Worm (Caenorhabditis elegans) whole organism, L1 larva: ENCODE data around the gene T25B2.1.

Experiments used
- ceh-82 ChIP-seq, 3 experiments: fragments of 150-350 bp in 1 of 3; sonication (generic microtip) in 2 of 3; optimal IDR thresholded peaks; 2 replicates each; lab custom pipeline; 2014 to 2017; ENCODE audit warnings: missing biosample characterization in 3 of 3, missing genetic modification characterization in 3 of 3
- egl-13 ChIP-seq: sonication (generic microtip); optimal IDR thresholded peaks from 2 replicates; lab custom pipeline; 2016; ENCODE audit warnings: missing genotype, missing genetic modification reagents, missing genetic modification characterization, missing compliant biosample characterization
- elt-3 ChIP-seq, 6 experiments: fragments of 150-350 bp in 1 of 6; sonication (generic microtip); optimal IDR thresholded peaks; 2 replicates each; lab custom pipeline; 2017 to 2018; ENCODE audit warnings: missing biosample characterization in 6 of 6, missing genetic modification characterization in 6 of 6, inconsistent platforms in 1 of 6
- lin-35 ChIP-seq, 2 experiments: fragments of 150-350 bp; optimal IDR thresholded peaks; 2 replicates each; lab custom pipeline; 2014; ENCODE audit warnings: missing biosample characterization in 2 of 2, missing genetic modification characterization in 2 of 2, missing genetic modification reagents in 2 of 2
- mdl-1 ChIP-seq, 2 experiments: fragments of 150-350 bp; optimal IDR thresholded peaks; 2 replicates each; lab custom pipeline; 2014 to 2017; ENCODE audit warnings: missing biosample characterization in 2 of 2, missing genetic modification characterization in 2 of 2, inconsistent platforms in 1 of 2
- mep-1 ChIP-seq: fragments of 150-350 bp; optimal IDR thresholded peaks from 2 replicates; lab custom pipeline; 2014; ENCODE audit warnings: missing biosample characterization, missing genetic modification characterization
- nhr-11 ChIP-seq: fragments of 150-350 bp; optimal IDR thresholded peaks from 2 replicates; lab custom pipeline; 2014; ENCODE audit warnings: missing biosample characterization, missing genetic modification characterization
- nhr-85 ChIP-seq: sonication (generic microtip); peaks from one replicate; lab custom pipeline; 2016; ENCODE audit warnings: missing genetic modification characterization, inconsistent platforms, missing compliant biosample characterization
- skn-1 ChIP-seq: fragments of 150-350 bp; optimal IDR thresholded peaks from 2 replicates; lab custom pipeline; 2014; ENCODE audit warnings: missing biosample characterization, missing genetic modification characterization
- snpc-4 ChIP-seq: fragments of 150-350 bp; optimal IDR thresholded peaks from 2 replicates; lab custom pipeline; 2014; ENCODE audit warnings: missing biosample characterization, missing genetic modification characterization
- sup-37 ChIP-seq: fragments of 200-800 bp; sonication (Bioruptor generic); optimal IDR thresholded peaks from 2 replicates; lab custom pipeline; 2018; ENCODE audit warnings: mild to moderate bottlenecking, missing genetic modification characterization, missing compliant biosample characterization
- unc-86 ChIP-seq: sonication (generic microtip); optimal IDR thresholded peaks from 2 replicates; lab custom pipeline; 2016; ENCODE audit warnings: missing genetic modification characterization, missing compliant biosample characterization
- unc-98 ChIP-seq: fragments of 200-800 bp; sonication (Bioruptor generic); IDR thresholded peaks from 2 replicates; pipeline ENCODE4 v1.3.6; 2022; ENCODE audit warnings: missing genetic modification characterization, missing compliant biosample characterization

- TF ChIP-seq snpc-4 (tag; lab: Kevin White, UChicago) (no peak), unc-98 (GFP tag; lab: Robert Waterston, UW) (no peak), nhr-85 (no peak), ceh-82 (tag; optimal IDR thresholded peaks at IDR 0.05; lab: Kevin White, UChicago) (no peak), mep-1 (tag; lab: Kevin White, UChicago) (no peak), lin-35 (GFP tag; optimal IDR thresholded peaks at IDR 0.05; lab: Kevin White, UChicago) (no peak), elt-3 (tag; optimal IDR thresholded peaks at IDR 0.05; lab: Kevin White, UChicago) (no peak), unc-86 (no peak), egl-13 (tag; lab: Kevin White, UChicago) (no peak), nhr-11 (tag; lab: Kevin White, UChicago) (no peak), sup-37 (GFP tag; lab: Kevin White, UChicago) (no peak), skn-1 (tag; lab: Kevin White, UChicago) (no peak), mdl-1 (tag; optimal IDR thresholded peaks at IDR 0.05; lab: Kevin White, UChicago) (no peak)
Observed at ce11 chrX:6206305-6206704, 32.5 kb downstream of the T25B2.1 start, which contains the start of gene mtp-18.
